Worm (Caenorhabditis elegans) whole organism, early embryonic: ENCODE results near the gene fum-1.
A peak's percentile ranks its signal among the peaks of the same experiment; 100 is the strongest.

Source experiments
- B0310.2 ChIP-seq: sonication (generic microtip); optimal IDR thresholded peaks from 2 replicates; lab custom pipeline; 2016; ENCODE audit warnings: mild to moderate bottlenecking, missing genetic modification characterization, missing compliant biosample characterization
- F13C5.2 ChIP-seq: sonication (generic microtip); optimal IDR thresholded peaks from 2 replicates; lab custom pipeline; 2017; ENCODE audit warnings: mild to moderate bottlenecking, missing genetic modification characterization, inconsistent platforms, missing compliant biosample characterization
- aly-1 ChIP-seq: sonication (generic microtip); optimal IDR thresholded peaks from 2 replicates; lab custom pipeline; 2016; ENCODE audit warnings: missing genetic modification characterization, missing compliant biosample characterization
- ama-1 ChIP-seq: fragments of 150-350 bp; optimal IDR thresholded peaks from 2 replicates; lab custom pipeline; 2014
- ceh-13 ChIP-seq: fragments of 200-800 bp; sonication (Bioruptor generic); optimal IDR thresholded peaks from 2 replicates; lab custom pipeline; 2018; ENCODE audit warnings: mild to moderate bottlenecking, missing genetic modification characterization, missing compliant biosample characterization
- ceh-36 ChIP-seq: sonication (generic microtip); optimal IDR thresholded peaks from 2 replicates; lab custom pipeline; 2016; ENCODE audit warnings: missing genetic modification characterization, inconsistent platforms, missing compliant biosample characterization
- ets-7 ChIP-seq: sonication (generic microtip); optimal IDR thresholded peaks from 2 replicates; lab custom pipeline; 2016; ENCODE audit warnings: missing genotype, missing genetic modification characterization, missing compliant biosample characterization
- flt-1 ChIP-seq: fragments of 200-800 bp; sonication (Bioruptor generic); IDR thresholded peaks from 2 replicates; pipeline ENCODE4 v1.3.6; 2022; ENCODE audit warnings: missing genetic modification characterization, missing compliant biosample characterization
- hmbx-1 ChIP-seq: sonication (generic microtip); optimal IDR thresholded peaks from 2 replicates; lab custom pipeline; 2016; ENCODE audit warnings: mild to moderate bottlenecking, missing genetic modification characterization, missing compliant biosample characterization
- hmg-4 ChIP-seq: fragments of 200-800 bp; sonication (Bioruptor generic); optimal IDR thresholded peaks from 2 replicates; lab custom pipeline; 2018; ENCODE audit warnings: mild to moderate bottlenecking, missing genetic modification characterization, missing compliant biosample characterization
- hnd-1 ChIP-seq: sonication (generic microtip); optimal IDR thresholded peaks from 2 replicates; lab custom pipeline; 2016; ENCODE audit warnings: missing genetic modification characterization, missing compliant biosample characterization
- pes-1 ChIP-seq: fragments of 200-800 bp; sonication (Bioruptor generic); IDR thresholded peaks from 2 replicates; pipeline ENCODE4 v1.3.6; 2022; ENCODE audit warnings: missing genetic modification reagents, missing genetic modification characterization, missing compliant biosample characterization
- scrt-1 ChIP-seq: fragments of 200-800 bp; sonication (Bioruptor generic); IDR thresholded peaks from 2 replicates; pipeline ENCODE4 v1.3.6; 2022; ENCODE audit warnings: missing genetic modification characterization, missing compliant biosample characterization
- sea-1 ChIP-seq: fragments of 200-800 bp; sonication (Bioruptor generic); conservative IDR thresholded peaks from 2 replicates; pipeline ENCODE4 v1.3.6; 2022; ENCODE audit warnings: missing genetic modification characterization, missing compliant biosample characterization
- tbx-11 ChIP-seq: fragments of 200-800 bp; sonication (Bioruptor generic); IDR thresholded peaks from 2 replicates; pipeline ENCODE4 v1.3.6; 2022; ENCODE audit warnings: missing genetic modification characterization, missing compliant biosample characterization
- tbx-37 ChIP-seq: fragments of 200-800 bp; sonication (Bioruptor generic); conservative IDR thresholded peaks from 2 replicates; pipeline ENCODE4 v1.3.6; 2022; ENCODE audit warnings: missing genetic modification reagents, missing genetic modification characterization, missing compliant biosample characterization
- tra-4 ChIP-seq: sonication (generic microtip); optimal IDR thresholded peaks from 2 replicates; lab custom pipeline; 2017; ENCODE audit warnings: missing genetic modification characterization, missing compliant biosample characterization

fum-1 gene

DNA sequence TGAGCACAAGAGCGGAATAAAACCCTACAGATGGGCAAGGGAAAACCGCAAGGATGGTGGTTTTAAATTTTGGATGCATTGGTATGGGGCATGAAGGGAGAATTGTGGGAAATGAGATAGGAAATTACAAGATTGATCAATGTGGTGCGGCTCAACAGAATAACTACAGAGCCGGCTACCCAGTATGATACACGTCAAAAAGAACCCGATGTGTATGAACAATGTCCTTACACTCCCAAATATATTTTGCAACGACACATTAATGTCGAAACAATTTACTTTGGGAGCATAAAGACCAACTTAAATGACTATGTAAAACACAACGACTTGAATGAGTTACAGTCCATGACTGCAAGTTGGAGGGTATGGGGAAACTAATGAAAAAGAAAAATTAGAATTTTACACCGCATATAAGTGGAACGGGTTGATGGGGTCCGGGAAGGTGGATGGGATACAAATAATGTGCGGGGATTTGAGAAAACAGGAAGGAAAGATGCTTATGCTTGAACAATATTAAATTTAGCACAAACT lies 30.3 kb downstream of the fum-1 start:
- TF ChIP-seq F13C5.2 (tag; lab: Kevin White, UChicago) = no peak
- TF ChIP-seq ceh-36 (tag; lab: Kevin White, UChicago) = no peak
- no peak for TF ChIP-seq flt-1 (GFP tag; lab: Robert Waterston, UW)
- no peak for TF ChIP-seq tbx-37 (GFP tag; lab: Robert Waterston, UW)
- TF ChIP-seq ets-7 (tag; lab: Kevin White, UChicago) = no peak
- TF ChIP-seq ama-1 (lab: Kevin White, UChicago) = no peak
- no peak for TF ChIP-seq hmbx-1 (tag; lab: Kevin White, UChicago)
- no peak for TF ChIP-seq B0310.2 (tag; lab: Kevin White, UChicago)
- no peak for TF ChIP-seq hmg-4
- no peak for TF ChIP-seq scrt-1 (GFP tag; lab: Robert Waterston, UW)

DNA sequence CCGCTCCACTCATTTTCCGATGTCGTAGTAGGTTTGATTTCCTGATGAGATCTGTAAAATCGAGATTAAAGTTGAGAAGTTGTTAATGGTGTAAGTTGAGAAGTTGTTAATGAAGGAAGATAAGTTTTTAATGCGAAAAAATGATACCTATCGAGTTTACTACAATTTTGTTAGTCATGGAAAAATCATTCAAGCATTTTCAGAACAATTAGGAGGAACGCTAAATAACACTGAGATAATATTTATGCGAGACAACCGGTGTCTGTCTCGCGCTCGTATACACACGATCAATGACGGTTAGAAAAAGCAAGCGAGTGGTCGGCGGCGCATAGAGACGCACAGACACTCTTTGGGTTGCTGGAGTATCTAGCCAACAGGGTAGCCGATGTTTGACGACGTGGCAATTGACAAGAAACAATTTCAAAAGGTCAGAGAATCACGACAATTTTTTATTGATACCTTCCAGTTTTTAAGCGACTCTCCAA lies 32.4 kb downstream of the fum-1 start, which contains the start of gene cgh-1:
Gene cgh-1, minus strand, starts transcription at position 51 of the 485 bp plus-strand sequence.
- no peak for TF ChIP-seq flt-1 (GFP tag; lab: Robert Waterston, UW)
- TF ChIP-seq hnd-1 = no peak
- no peak for TF ChIP-seq aly-1 (tag; lab: Kevin White, UChicago)
- no peak for TF ChIP-seq ama-1 (lab: Kevin White, UChicago)
- no peak for TF ChIP-seq tra-4 (tag; lab: Kevin White, UChicago)
- TF ChIP-seq hmbx-1 (tag; lab: Kevin White, UChicago) = no peak
- TF ChIP-seq pes-1 (GFP tag; lab: Robert Waterston, UW) = no peak
- no peak for TF ChIP-seq F13C5.2 (tag; lab: Kevin White, UChicago)
- no peak for TF ChIP-seq tbx-11
- TF ChIP-seq ceh-36 (tag; lab: Kevin White, UChicago) = no peak
- no peak for TF ChIP-seq ets-7 (tag; lab: Kevin White, UChicago)
- TF ChIP-seq tbx-37 (GFP tag; lab: Robert Waterston, UW) = no peak
- no peak for TF ChIP-seq hmg-4
- no peak for TF ChIP-seq B0310.2 (tag; lab: Kevin White, UChicago)
- TF ChIP-seq ceh-13 (GFP tag; lab: Kevin White, UChicago) = no peak
- TF ChIP-seq sea-1 (GFP tag; lab: Robert Waterston, UW) = no peak
- TF ChIP-seq scrt-1 (GFP tag; lab: Robert Waterston, UW) = no peak

DNA sequence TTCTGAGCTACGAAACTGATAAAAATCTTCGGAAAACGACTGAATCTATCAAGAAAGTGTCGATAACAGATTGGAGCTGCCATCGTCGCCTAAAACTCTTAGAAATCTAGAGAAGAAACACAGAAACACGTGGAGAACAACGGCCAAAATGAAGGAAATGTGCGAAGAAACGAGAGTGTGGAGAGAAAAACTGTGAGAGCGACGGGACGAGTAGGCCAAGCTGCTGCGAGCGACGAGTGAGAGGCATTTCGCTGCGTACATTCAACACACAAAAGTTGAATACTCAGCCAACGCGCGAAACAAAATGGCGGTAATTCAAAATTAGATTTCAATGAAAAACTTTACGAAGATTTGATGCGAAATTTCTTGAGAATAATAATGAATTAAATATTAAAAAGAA lies 32.9 kb downstream of the fum-1 start:
- TF ChIP-seq hmg-4 (peak; percentile 62), pes-1 (GFP tag; lab: Robert Waterston, UW) (0 out of 2 replicates have a peak, but pooled peaks have one; percentile 35), B0310.2 (tag; lab: Kevin White, UChicago) (no peak), sea-1 (GFP tag; lab: Robert Waterston, UW) (no peak), tbx-11 (no peak), hmbx-1 (tag; lab: Kevin White, UChicago) (no peak), F13C5.2 (tag; lab: Kevin White, UChicago) (peak; percentile 75), ama-1 (lab: Kevin White, UChicago) (no peak), ceh-36 (tag; lab: Kevin White, UChicago) (no peak), tra-4 (tag; lab: Kevin White, UChicago) (no peak), hnd-1 (no peak)

DNA sequence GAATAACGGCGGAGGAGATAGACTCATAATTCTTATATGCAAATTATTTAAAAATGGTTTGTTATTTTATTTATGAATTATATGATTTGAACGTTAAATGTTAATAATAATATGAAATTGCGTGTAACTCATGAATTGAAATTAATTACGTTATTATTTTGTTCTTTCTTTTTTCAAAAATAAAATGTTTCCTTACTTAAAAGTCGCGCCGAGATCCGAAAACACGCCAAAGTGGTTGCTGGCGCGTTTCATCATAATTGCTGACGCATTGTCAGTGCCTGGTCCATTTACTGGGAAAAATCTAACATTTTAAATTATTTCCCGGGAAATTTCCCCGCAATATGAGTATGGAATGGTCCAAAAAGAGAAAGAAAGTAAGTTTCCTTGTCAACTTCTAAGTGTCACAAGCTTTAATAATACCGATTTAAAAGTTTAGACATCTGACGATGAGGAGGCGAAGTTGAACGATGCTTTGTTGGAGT lies 34.1 kb downstream of the fum-1 start, which contains the start of the genes C07H6.9 and sap-140:
Gene C07H6.9, minus strand, starts transcription at position 51 of the 482 bp plus-strand sequence.
Gene sap-140, plus strand, starts transcription at position 318 of the 482 bp plus-strand sequence.
- TF ChIP-seq F13C5.2 (tag; lab: Kevin White, UChicago) = peak; percentile 51
- no peak for TF ChIP-seq pes-1 (GFP tag; lab: Robert Waterston, UW)

DNA sequence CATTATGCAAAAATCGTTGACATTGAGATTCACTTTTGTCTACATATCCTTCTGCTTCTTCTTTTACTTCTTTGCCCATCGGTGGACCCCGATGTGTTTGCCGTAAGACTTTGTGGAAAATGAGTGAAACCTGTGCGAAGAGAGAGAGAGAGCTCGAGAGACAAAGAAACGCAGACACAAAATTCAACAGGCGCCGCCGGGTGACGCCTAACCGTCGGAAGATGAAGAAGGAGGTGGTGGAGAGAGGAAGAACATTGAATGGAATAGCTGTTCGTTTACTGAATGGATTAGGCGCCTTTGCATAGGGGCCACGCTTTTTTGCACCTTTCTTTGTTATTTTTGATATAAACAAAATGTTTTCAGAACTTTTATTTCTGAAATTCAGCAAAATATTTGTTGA lies 41.6 kb downstream of the fum-1 start:
- TF ChIP-seq ets-7 (tag; lab: Kevin White, UChicago) (no peak), hmg-4 (no peak), ceh-13 (GFP tag; lab: Kevin White, UChicago) (no peak), ceh-36 (tag; lab: Kevin White, UChicago) (no peak), sea-1 (GFP tag; lab: Robert Waterston, UW) (no peak), hnd-1 (no peak), aly-1 (tag; lab: Kevin White, UChicago) (no peak), scrt-1 (GFP tag; lab: Robert Waterston, UW) (no peak), F13C5.2 (tag; lab: Kevin White, UChicago) (no peak)

DNA sequence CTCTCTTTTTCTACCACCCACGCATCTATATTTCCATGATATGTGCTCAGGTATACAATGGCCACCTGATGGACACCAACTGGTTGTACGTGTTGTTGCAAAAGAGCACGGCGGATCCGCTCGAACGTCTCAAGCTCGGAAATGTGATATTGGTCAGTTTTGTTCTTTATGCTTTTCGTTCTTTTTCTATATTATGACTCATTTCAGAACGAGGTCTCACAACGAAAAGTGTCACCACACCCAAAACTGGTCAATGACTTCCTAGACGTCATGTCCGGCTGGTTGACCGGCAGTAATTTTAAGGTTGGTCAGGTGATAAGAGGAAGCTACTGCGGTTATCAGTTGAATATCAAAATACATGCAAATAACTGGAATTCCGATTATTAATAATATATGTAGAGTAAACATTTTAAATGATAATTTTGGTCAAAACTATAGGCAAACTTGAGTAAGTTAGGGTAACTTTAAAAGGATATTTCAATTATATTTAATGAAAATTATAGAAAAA lies 42.8 kb downstream of the fum-1 start, which contains the start of gene cls-1:
Gene cls-1, plus strand, starts transcription at position 51 of the 508 bp plus-strand sequence.
- no peak for TF ChIP-seq ets-7 (tag; lab: Kevin White, UChicago)
- no peak for TF ChIP-seq B0310.2 (tag; lab: Kevin White, UChicago)
- TF ChIP-seq tra-4 (tag; lab: Kevin White, UChicago) = no peak
- TF ChIP-seq ceh-13 (GFP tag; lab: Kevin White, UChicago) = no peak
- no peak for TF ChIP-seq hmbx-1 (tag; lab: Kevin White, UChicago)
